Worm (Caenorhabditis elegans) whole organism, late embryonic: ENCODE results near the gene twk-25.

ENCODE experiments used
- ceh-22 ChIP-seq: sonication (generic microtip); optimal IDR thresholded peaks from 2 replicates; lab custom pipeline; 2017; ENCODE audit warnings: missing biosample characterization, missing genetic modification characterization
- ceh-31 ChIP-seq: sonication (generic microtip); optimal IDR thresholded peaks from 2 replicates; lab custom pipeline; 2016; ENCODE audit warnings: missing genetic modification characterization, missing compliant biosample characterization
- che-1 ChIP-seq: sonication (generic microtip); optimal IDR thresholded peaks from 2 replicates; lab custom pipeline; 2016; ENCODE audit warnings: mild to moderate bottlenecking, missing genetic modification characterization, missing compliant biosample characterization
- dve-1 ChIP-seq: sonication (generic microtip); optimal IDR thresholded peaks from 2 replicates; lab custom pipeline; 2017; ENCODE audit warnings: antibody characterized with exemption, mild to moderate bottlenecking, missing genetic modification characterization, missing compliant biosample characterization
- elt-2 ChIP-seq: sonication (generic microtip); optimal IDR thresholded peaks from 2 replicates; lab custom pipeline; 2016; ENCODE audit warnings: missing genetic modification reagents, missing genetic modification characterization, missing compliant biosample characterization
- lin-11 ChIP-seq: fragments of 200-800 bp; sonication (Bioruptor generic); optimal IDR thresholded peaks from 2 replicates; lab custom pipeline; 2018; ENCODE audit warnings: mild to moderate bottlenecking, missing genetic modification characterization, missing compliant biosample characterization
- nfya-1 ChIP-seq: sonication (generic microtip); optimal IDR thresholded peaks from 2 replicates; lab custom pipeline; 2017; ENCODE audit warnings: missing genetic modification characterization, mild to moderate bottlenecking, missing compliant biosample characterization, antibody characterized with exemption, moderate library complexity
- nhr-11 ChIP-seq: fragments of 150-350 bp; optimal IDR thresholded peaks from 2 replicates; lab custom pipeline; 2014; ENCODE audit warnings: missing biosample characterization, missing genetic modification characterization
- npax-4 ChIP-seq: sonication (generic microtip); optimal IDR thresholded peaks from 2 replicates; lab custom pipeline; 2016; ENCODE audit warnings: missing genetic modification characterization, missing compliant biosample characterization
- unc-3 ChIP-seq, 2 experiments: fragments of 200-800 bp in 1 of 2; sonication (Bioruptor generic) in 1 of 2; sonication (generic microtip) in 1 of 2; conservative IDR thresholded peaks in 1 of 2; optimal IDR thresholded peaks in 1 of 2; 2 replicates each; pipeline versions ENCODE4 v1.3.6 to Lab custom; 2016 to 2022; ENCODE audit warnings: missing compliant biosample characterization in 2 of 2, missing genetic modification characterization in 2 of 2, missing genetic modification reagents in 1 of 2

DNA sequence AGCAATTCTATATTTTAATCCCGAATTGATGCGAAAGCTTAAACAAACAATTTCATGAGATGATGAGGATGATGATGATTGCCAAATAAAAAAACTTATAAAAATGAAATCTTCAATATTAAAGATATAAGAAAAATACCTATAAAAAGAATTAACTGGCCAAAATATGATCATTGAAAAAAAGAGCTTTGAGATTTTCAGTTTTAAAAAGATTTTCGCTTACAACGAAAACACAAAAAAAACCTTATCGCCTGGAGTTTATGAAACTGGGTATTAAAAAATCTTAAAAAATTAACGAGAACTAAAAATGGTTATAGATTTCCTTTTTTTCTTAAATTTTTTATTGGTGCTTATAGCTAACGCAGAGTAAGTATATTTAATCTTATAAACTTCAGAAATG lies 37.1 kb upstream of the twk-25 start, which contains the start of gene C10C6.7:
- TF ChIP-seq unc-3 (GFP tag; conservative IDR thresholded peaks at IDR 0.05; lab: Robert Waterston, UW): no peak
- no peak for TF ChIP-seq unc-3 (tag; optimal IDR thresholded peaks at IDR 0.05; lab: Kevin White, UChicago)
- no peak for TF ChIP-seq ceh-22 (tag; lab: Kevin White, UChicago)
- TF ChIP-seq lin-11 (tag; lab: Kevin White, UChicago): no peak
- no peak for TF ChIP-seq ceh-31 (tag; lab: Kevin White, UChicago)
- no peak for TF ChIP-seq nhr-11
- no peak for TF ChIP-seq npax-4 (tag; lab: Kevin White, UChicago)
- no peak for TF ChIP-seq dve-1 (tag; lab: Kevin White, UChicago)
- TF ChIP-seq elt-2 (tag; lab: Kevin White, UChicago): no peak
- TF ChIP-seq che-1 (tag; lab: Kevin White, UChicago): no peak
- no peak for TF ChIP-seq nfya-1 (tag; lab: Kevin White, UChicago)
